Worm (Caenorhabditis elegans): ENCODE measurements around the gene denn-4.

Gene denn-4

DNA sequence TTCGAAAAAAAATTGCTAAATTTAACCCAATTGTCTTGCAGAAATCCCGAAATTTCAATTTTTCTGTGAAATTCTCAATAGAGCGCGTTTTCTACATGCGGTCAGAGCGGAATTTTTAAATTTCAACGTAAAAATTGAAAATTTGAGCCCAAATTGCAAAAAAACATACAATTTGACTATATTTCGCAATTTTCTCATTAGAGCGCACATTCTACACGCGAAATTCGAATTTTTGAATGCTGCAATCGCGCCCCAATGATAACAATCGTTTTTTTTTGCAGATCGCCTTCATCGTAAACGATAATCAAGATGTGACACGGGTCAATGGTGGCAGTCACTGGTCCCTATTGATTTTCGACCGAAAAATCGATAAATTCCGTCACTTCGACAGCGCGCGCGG, 40.3 kb downstream of the denn-4 start:
- TF ChIP-seq ref-2 (tag; optimal IDR thresholded peaks at IDR 0.05): no peak
- no peak for TF ChIP-seq gmeb-2 (tag; optimal IDR thresholded peaks at IDR 0.05)
- no peak for TF ChIP-seq elt-4 (tag; optimal IDR thresholded peaks at IDR 0.05)
- TF ChIP-seq fkh-6 (tag; optimal IDR thresholded peaks at IDR 0.05): no peak
- TF ChIP-seq ceh-22 (tag; optimal IDR thresholded peaks at IDR 0.05): no peak
- no peak for TF ChIP-seq unc-3 (GFP tag; conservative IDR thresholded peaks at IDR 0.05)
- TF ChIP-seq unc-3 (tag; optimal IDR thresholded peaks at IDR 0.05): no peak
- TF ChIP-seq ceh-18 (tag; optimal IDR thresholded peaks at IDR 0.05): no peak
- no peak for TF ChIP-seq nhr-11 (tag; optimal IDR thresholded peaks at IDR 0.05)
- no peak for TF ChIP-seq ceh-2 (tag; optimal IDR thresholded peaks at IDR 0.05)
- TF ChIP-seq dve-1 (tag; optimal IDR thresholded peaks at IDR 0.05): no peak
- no peak for TF ChIP-seq pros-1 (tag; optimal IDR thresholded peaks at IDR 0.05)
- TF ChIP-seq T23F11.4 (GFP tag; optimal IDR thresholded peaks at IDR 0.05): no peak

DNA sequence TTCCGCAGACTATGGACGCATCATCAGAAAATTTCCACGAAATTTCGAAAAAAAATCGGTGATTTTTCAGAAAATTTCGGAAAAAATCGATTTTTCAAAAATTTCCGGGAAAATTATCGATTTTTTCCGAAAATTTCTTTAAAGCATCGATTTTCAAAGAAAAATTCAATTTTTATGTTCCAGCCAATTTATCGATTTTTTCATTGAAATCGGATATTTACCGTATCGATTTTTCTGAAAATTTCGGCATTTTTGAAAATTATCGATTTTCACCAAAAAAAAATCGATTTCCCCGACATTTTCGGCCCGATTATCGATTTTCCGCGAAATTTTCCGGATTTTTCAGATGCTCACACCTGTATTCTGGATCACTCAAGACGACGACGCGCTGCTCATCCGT, 41.3 kb downstream of the denn-4 start, which contains the start of gene Y48A5A.1:
TSS of gene Y48A5A.1 (plus strand) at position 347 of the 400 bp plus-strand sequence.
- no peak for TF ChIP-seq fax-1 (tag; optimal IDR thresholded peaks at IDR 0.05)
- TF ChIP-seq ceh-48 (tag; optimal IDR thresholded peaks at IDR 0.05): peak; percentile 27

DNA sequence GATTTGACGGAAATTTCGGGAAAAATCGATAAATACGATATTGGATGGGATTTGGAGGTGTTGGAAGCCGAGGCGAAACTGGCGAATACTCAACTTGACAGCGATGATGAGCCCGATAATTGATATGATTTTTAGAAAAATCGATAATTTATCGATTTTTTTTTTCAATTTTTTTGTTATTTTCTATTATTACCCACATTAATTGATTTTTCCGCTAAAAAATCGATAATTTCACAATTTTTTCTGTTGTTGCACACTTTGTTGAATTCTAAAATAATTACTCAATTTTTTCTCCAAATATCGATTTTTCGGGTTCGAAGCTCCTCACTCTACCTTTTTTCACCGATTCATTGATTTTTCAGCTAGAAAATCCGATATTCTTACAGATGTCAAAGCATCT, 45.6 kb downstream of the denn-4 start, which contains the start of gene Y48A5A.3:
TSS of gene Y48A5A.3 (plus strand) at position 385 of the 400 bp plus-strand sequence.
- peak; percentile 20 for TF ChIP-seq ceh-48 (tag; optimal IDR thresholded peaks at IDR 0.05)
- TF ChIP-seq mec-3 (tag; optimal IDR thresholded peaks at IDR 0.05; ENCODE audit: borderline replicate concordance): no peak

DNA sequence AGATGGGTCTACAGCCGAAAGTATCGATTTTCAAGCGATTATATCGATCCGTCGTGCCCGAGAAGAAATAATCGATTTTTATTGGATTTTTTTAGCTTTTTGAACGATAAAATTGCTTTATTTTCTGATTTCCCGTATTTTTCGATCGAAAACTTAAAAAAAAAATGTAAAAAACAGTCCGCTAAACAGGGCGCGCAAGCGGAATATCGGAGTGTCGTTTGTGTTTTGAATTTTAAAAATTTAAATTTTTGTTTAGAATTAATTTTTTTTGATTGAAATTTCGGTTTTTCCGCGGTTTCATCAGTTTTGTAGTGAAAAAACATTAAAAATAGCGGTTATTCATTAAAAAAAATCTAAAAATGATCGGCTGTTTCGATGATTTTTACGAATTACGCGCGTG, 46.4 kb downstream of the denn-4 start:
- TF ChIP-seq ets-4 (tag; optimal IDR thresholded peaks at IDR 0.05): no peak
- TF ChIP-seq ceh-48 (tag; optimal IDR thresholded peaks at IDR 0.05): no peak
- no peak for TF ChIP-seq pqm-1 (tag; optimal IDR thresholded peaks at IDR 0.05)
- TF ChIP-seq lin-11 (tag; optimal IDR thresholded peaks at IDR 0.05): no peak
- no peak for TF ChIP-seq fkh-10 (GFP tag; optimal IDR thresholded peaks at IDR 0.05)
- no peak for TF ChIP-seq pha-4 (tag; optimal IDR thresholded peaks at IDR 0.05)
- TF ChIP-seq nfya-1 (tag; optimal IDR thresholded peaks at IDR 0.05): no peak
- TF ChIP-seq ceh-9 (tag; optimal IDR thresholded peaks at IDR 0.05): no peak
- no peak for TF ChIP-seq sdc-2 (tag; optimal IDR thresholded peaks at IDR 0.05)
- TF ChIP-seq ceh-31 (tag; optimal IDR thresholded peaks at IDR 0.05): no peak
- TF ChIP-seq C38D4.7 (GFP tag; optimal IDR thresholded peaks at IDR 0.05): no peak
- TF ChIP-seq C08G9.2 (tag; optimal IDR thresholded peaks at IDR 0.05): no peak
- TF ChIP-seq ttx-3 (tag; optimal IDR thresholded peaks at IDR 0.05): no peak
- no peak for TF ChIP-seq ama-1 (optimal IDR thresholded peaks at IDR 0.05)
- TF ChIP-seq ceh-19 (GFP tag; optimal IDR thresholded peaks at IDR 0.05): no peak
- no peak for TF ChIP-seq mec-3 (tag; optimal IDR thresholded peaks at IDR 0.05; ENCODE audit: borderline replicate concordance)
- no peak for TF ChIP-seq hlh-15 (tag; optimal IDR thresholded peaks at IDR 0.05)
- no peak for TF ChIP-seq hlh-13 (GFP tag; optimal IDR thresholded peaks at IDR 0.05)

DNA sequence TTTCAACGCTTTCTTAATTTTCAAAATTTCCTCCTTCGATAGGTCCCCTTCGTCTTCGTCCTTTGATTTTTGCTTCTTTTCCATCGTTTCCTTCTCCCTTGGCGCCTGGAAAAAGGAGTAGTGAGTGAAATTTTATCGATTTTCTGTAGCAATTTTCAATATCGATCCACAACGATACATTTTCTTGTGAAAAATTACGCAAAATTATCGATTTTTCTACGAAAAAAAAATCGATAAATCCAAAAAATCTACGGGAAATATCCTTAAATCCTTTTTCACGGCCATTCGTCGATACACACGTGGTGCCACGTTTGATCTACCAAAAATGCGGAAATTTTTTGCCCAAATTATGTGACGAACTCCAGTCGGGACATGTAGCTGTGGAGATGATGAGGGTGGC, 47.3 kb downstream of the denn-4 start:
- no peak for TF ChIP-seq ceh-24 (tag; optimal IDR thresholded peaks at IDR 0.05)
- TF ChIP-seq Y22D7AL.16 (tag; optimal IDR thresholded peaks at IDR 0.05): no peak
- TF ChIP-seq C38D4.7 (GFP tag; optimal IDR thresholded peaks at IDR 0.05): no peak
- TF ChIP-seq unc-86 (tag; optimal IDR thresholded peaks at IDR 0.05): no peak
- no peak for TF ChIP-seq pha-2 (tag; optimal IDR thresholded peaks at IDR 0.05)
- no peak for TF ChIP-seq pax-1 (tag; optimal IDR thresholded peaks at IDR 0.05)
- TF ChIP-seq pqm-1 (tag; optimal IDR thresholded peaks at IDR 0.05): no peak
- TF ChIP-seq ceh-6 (GFP tag; optimal IDR thresholded peaks at IDR 0.05): no peak
- TF ChIP-seq nhr-232 (tag; optimal IDR thresholded peaks at IDR 0.05): no peak
- TF ChIP-seq nfya-1 (tag; optimal IDR thresholded peaks at IDR 0.05): no peak
